Fruit fly (Drosophila melanogaster): ENCODE data around the gene beg.

beg gene

dm6 chr3L:17050661-17051452 is 15.4 kb downstream of the beg start (continued):
- TF ChIP-seq PHDP (tag; optimal IDR thresholded peaks at IDR 0.05), result no peak
- peak; percentile 42 for TF ChIP-seq CG12659 (GFP tag; optimal IDR thresholded peaks at IDR 0.05)
- TF ChIP-seq caup (GFP tag; optimal IDR thresholded peaks at IDR 0.05; ENCODE audit: severe bottlenecking), result no peak
- TF ChIP-seq CG11093 (GFP tag; IDR thresholded peaks at IDR 0.05), result no peak
- TF ChIP-seq Neu2 (GFP tag; optimal IDR thresholded peaks at IDR 0.05; ENCODE audit: borderline replicate concordance), result no peak
- TF ChIP-seq CG11398 (GFP tag; optimal IDR thresholded peaks at IDR 0.05), result no peak
- TF ChIP-seq Rfx (GFP tag; IDR thresholded peaks at IDR 0.05), result peak; percentile 37; the same call in 1 of the 2 replicates
- no peak for TF ChIP-seq crp (GFP tag; optimal IDR thresholded peaks at IDR 0.05)
- peak in 1 of 2 experiments; percentile 10 for TF ChIP-seq bsh (GFP tag; optimal IDR thresholded peaks at IDR 0.05)
- peak; percentile 52 for TF ChIP-seq pzg (GFP tag; optimal IDR thresholded peaks at IDR 0.05)
- TF ChIP-seq CG10979 (tag; optimal IDR thresholded peaks at IDR 0.05), result no peak
- no peak for TF ChIP-seq nerfin-2 (GFP tag; IDR thresholded peaks at IDR 0.05; ENCODE audit: partially characterized antibody)
- no peak for TF ChIP-seq CG11085 (GFP tag; IDR thresholded peaks at IDR 0.05)
- 0 out of 2 replicates have a peak, but pooled peaks have one; percentile 5 for TF ChIP-seq slbo (GFP tag; IDR thresholded peaks at IDR 0.05)
- TF ChIP-seq CG4360 (GFP tag; IDR thresholded peaks at IDR 0.05), result peak; percentile 97
- TF ChIP-seq Mad (GFP tag; optimal IDR thresholded peaks at IDR 0.05), result no peak
- TF ChIP-seq CG16813 (GFP tag; IDR thresholded peaks at IDR 0.05; ENCODE audit: partially characterized antibody), result no peak
- TF ChIP-seq Opbp (GFP tag; IDR thresholded peaks at IDR 0.05; ENCODE audit: partially characterized antibody), result peak; percentile 39; the same call in 1 of the 3 replicates
- TF ChIP-seq peb (GFP tag; IDR thresholded peaks at IDR 0.05), result no peak
- no peak for TF ChIP-seq luna (GFP tag; optimal IDR thresholded peaks at IDR 0.05)
- no peak for TF ChIP-seq esg (GFP tag; conservative IDR thresholded peaks at IDR 0.05)
- peak; percentile 32 for TF ChIP-seq CG8478 (optimal IDR thresholded peaks at IDR 0.05)
- no peak for TF ChIP-seq ERR (GFP tag; optimal IDR thresholded peaks at IDR 0.05)
- peak; percentile 70 for TF ChIP-seq CG4617 (GFP tag; optimal IDR thresholded peaks at IDR 0.05; ENCODE audit: borderline replicate concordance)
- TF ChIP-seq Ets97D (GFP tag; optimal IDR thresholded peaks at IDR 0.05), result peak; percentile 23
- no peak for TF ChIP-seq vnd (GFP tag; IDR thresholded peaks at IDR 0.05; ENCODE audit: partially characterized antibody)
- peak; percentile 10 for TF ChIP-seq gem (tag; optimal IDR thresholded peaks at IDR 0.05)
- TF ChIP-seq hkb (optimal IDR thresholded peaks at IDR 0.05), result no peak
- TF ChIP-seq hkb (GFP tag; IDR thresholded peaks at IDR 0.05), result 0 out of 2 replicates have a peak, but pooled peaks have one; percentile 19
- peak in 1 of 2 experiments; percentile 40 for TF ChIP-seq Pdp1 (GFP tag; optimal IDR thresholded peaks at IDR 0.05)
- no peak for TF ChIP-seq tin (GFP tag; optimal IDR thresholded peaks at IDR 0.05)
- peak; percentile 13 for TF ChIP-seq bcd (GFP tag; optimal IDR thresholded peaks at IDR 0.05)
- no peak for TF ChIP-seq CkIIα-i1 (GFP tag; IDR thresholded peaks at IDR 0.05)
- no peak for TF ChIP-seq CG11560 (tag; IDR thresholded peaks at IDR 0.05)
- peak; percentile 97 for TF ChIP-seq CG17186 (GFP tag; optimal IDR thresholded peaks at IDR 0.05)
- no peak for TF ChIP-seq croc (GFP tag; conservative IDR thresholded peaks at IDR 0.05)
- no peak for TF ChIP-seq prd (optimal IDR thresholded peaks at IDR 0.05)
- TF ChIP-seq prd (GFP tag; IDR thresholded peaks at IDR 0.05), result no peak
- TF ChIP-seq CG17359 (tag; optimal IDR thresholded peaks at IDR 0.05), result no peak
- peak; percentile 15 for TF ChIP-seq BEAF-32 (GFP tag; optimal IDR thresholded peaks at IDR 0.05)
- TF ChIP-seq crol (GFP tag; IDR thresholded peaks at IDR 0.05), result no peak
- TF ChIP-seq pita (GFP tag; optimal IDR thresholded peaks at IDR 0.05), result no peak
- peak; percentile 7 for TF ChIP-seq CG13296 (GFP tag; optimal IDR thresholded peaks at IDR 0.05)
- TF ChIP-seq zfh1 (GFP tag; IDR thresholded peaks at IDR 0.05), result no peak
- no peak for TF ChIP-seq CG17568 (GFP tag; optimal IDR thresholded peaks at IDR 0.05)
- TF ChIP-seq Lpt (GFP tag; optimal IDR thresholded peaks at IDR 0.05), result no peak
- TF ChIP-seq CG12299 (tag; optimal IDR thresholded peaks at IDR 0.05), result no peak
- TF ChIP-seq CoRest (tag; optimal IDR thresholded peaks at IDR 0.05), result peak; percentile 3
- TF ChIP-seq CG4404 (GFP tag; IDR thresholded peaks at IDR 0.05), result no peak

Measured in whole organism, embryonic.